Worm (Caenorhabditis elegans): ENCODE data around the gene Y51A2B.2.
A peak's percentile ranks its signal among the peaks of the same experiment; 100 is the strongest.
"Not testable (repeated sequence)": the region's sequence is repeated elsewhere in the genome, so short reads cannot be mapped to it uniquely, and the experiment has no call there.

The Y51A2B.2 gene

DNA sequence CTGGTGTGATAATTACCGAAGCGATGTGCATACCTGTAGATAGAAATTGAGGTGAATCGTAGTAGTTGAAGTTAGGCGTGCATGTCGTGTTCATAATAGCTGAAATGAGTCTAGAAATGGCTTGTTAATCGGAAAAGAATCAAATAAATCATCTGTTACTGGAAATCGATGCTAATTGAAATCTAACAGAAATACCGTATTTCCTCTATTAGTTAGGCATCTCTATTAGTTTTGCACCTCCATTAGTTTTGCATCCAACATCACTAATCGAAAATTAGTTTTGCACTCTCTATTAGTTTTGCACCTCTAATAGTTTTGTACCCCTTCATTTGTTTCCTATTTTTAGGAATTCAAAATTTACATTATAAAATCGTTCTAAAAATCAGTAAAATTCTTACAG is 30.5 kb downstream of the Y51A2B.2 start, which contains the start of gene srh-209:
Gene srh-209 (minus strand): TSS at position 101 of the 400 bp plus-strand sequence.
- TF ChIP-seq Y75B8A.6 (GFP tag; IDR thresholded peaks at IDR 0.05); snpc-4 (tag; optimal IDR thresholded peaks at IDR 0.05); ceh-62 (tag; optimal IDR thresholded peaks at IDR 0.05): not testable (repeated sequence)

DNA sequence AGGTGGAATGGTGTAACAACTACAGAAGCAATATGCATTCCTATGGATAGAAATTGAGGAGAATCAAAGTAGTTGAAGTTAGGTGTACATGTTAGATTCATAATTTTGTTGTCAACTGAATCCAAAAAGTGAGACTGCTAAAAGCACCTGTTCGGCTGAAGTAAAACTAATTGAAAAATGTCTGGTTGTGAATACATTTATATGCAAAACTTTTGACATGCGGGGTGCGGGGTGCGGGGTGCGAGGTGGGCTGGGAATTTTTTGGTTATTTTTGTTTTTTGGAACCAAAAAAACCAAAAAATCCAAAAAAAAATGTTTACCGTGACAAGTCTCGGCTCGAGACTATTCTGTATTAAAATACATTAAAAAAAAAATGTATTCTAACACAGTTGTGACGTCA is 35.8 kb downstream of the Y51A2B.2 start, which contains the start of gene srh-207:
Gene srh-207 (minus strand): TSS at position 101 of the 400 bp plus-strand sequence.
- TF ChIP-seq zfp-2 (tag; optimal IDR thresholded peaks at IDR 0.05), result no peak
- TF ChIP-seq Y48G9A.11 (GFP tag; IDR thresholded peaks at IDR 0.05), result no peak
- no peak for TF ChIP-seq ceh-82 (tag; optimal IDR thresholded peaks at IDR 0.05)
- no peak for TF ChIP-seq daf-19 (GFP tag; conservative IDR thresholded peaks at IDR 0.05)
- no peak for TF ChIP-seq hmg-1.1 (GFP tag; IDR thresholded peaks at IDR 0.05)
- no peak for TF ChIP-seq snpc-1.2 (GFP tag; IDR thresholded peaks at IDR 0.05)
- no peak for TF ChIP-seq php-3 (GFP tag; IDR thresholded peaks at IDR 0.05)
- no peak for TF ChIP-seq unc-62 (GFP tag; optimal IDR thresholded peaks at IDR 0.05 in 1 of 2)
- no peak for TF ChIP-seq unc-62 (tag; optimal IDR thresholded peaks at IDR 0.05)
- TF ChIP-seq ceh-32 (tag; optimal IDR thresholded peaks at IDR 0.05; ENCODE audit: poor library complexity), result no peak
- no peak for TF ChIP-seq D1046.2 (GFP tag; IDR thresholded peaks at IDR 0.05)
- TF ChIP-seq zip-2 (tag; optimal IDR thresholded peaks at IDR 0.05), result no peak
- no peak for TF ChIP-seq T20F7.1 (GFP tag; optimal IDR thresholded peaks at IDR 0.05)
- no peak for TF ChIP-seq tra-1 (GFP tag; IDR thresholded peaks at IDR 0.05)
- no peak for TF ChIP-seq spr-1 (tag; optimal IDR thresholded peaks at IDR 0.05)
- no peak for TF ChIP-seq daf-16 (GFP tag; optimal IDR thresholded peaks at IDR 0.05)
- TF ChIP-seq daf-16 (tag; optimal IDR thresholded peaks at IDR 0.05), result no peak
- TF ChIP-seq lin-13 (GFP tag; optimal IDR thresholded peaks at IDR 0.05), result no peak
- TF ChIP-seq aly-2 (tag; optimal IDR thresholded peaks at IDR 0.05), result no peak
- TF ChIP-seq lin-29 (GFP tag; IDR thresholded peaks at IDR 0.05), result no peak

DNA sequence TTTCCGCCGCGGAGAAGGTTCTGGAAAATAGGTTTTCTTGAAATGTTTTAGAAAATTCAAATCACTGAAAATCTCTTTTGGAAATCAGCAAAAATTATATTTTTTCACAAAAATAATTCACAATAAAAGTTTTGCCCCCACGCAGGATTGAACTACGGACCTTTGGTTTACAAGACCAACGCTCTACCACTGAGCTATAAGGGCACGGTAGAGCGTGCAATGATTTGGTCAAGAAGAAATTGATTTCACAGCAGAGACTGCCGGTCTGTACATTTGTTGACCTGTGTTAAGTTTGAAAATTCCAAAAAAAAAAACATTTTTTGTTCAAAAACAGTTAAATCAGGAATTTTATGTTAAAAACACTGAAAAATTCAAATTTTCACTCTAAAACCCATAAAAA is 38.1 kb downstream of the Y51A2B.2 start:
- TF ChIP-seq Y105C5A.15 (GFP tag; IDR thresholded peaks at IDR 0.05) (peak; percentile 41; the same call in 1 of the 2 replicates), hmg-1.1 (GFP tag; IDR thresholded peaks at IDR 0.05) (no peak), zfp-3 (GFP tag; conservative IDR thresholded peaks at IDR 0.05) (no peak), nhr-111 (GFP tag; optimal IDR thresholded peaks at IDR 0.05) (no peak), cey-2 (tag; optimal IDR thresholded peaks at IDR 0.05; ENCODE audit: borderline replicate concordance, insufficient read depth) (no peak), nhr-102 (tag; optimal IDR thresholded peaks at IDR 0.05) (no peak), ceh-44 (GFP tag; IDR thresholded peaks at IDR 0.05) (no peak), vab-7 (GFP tag; IDR thresholded peaks at IDR 0.05) (peak; percentile 65; the same call in 1 of the 2 replicates), dmd-9 (GFP tag; IDR thresholded peaks at IDR 0.05) (no peak), ceh-20 (GFP tag; IDR thresholded peaks at IDR 0.05) (0 out of 2 replicates have a peak, but pooled peaks have one; percentile 40), tra-1 (GFP tag; IDR thresholded peaks at IDR 0.05) (0 out of 2 replicates have a peak, but pooled peaks have one; percentile 26), hlh-11 (tag; optimal IDR thresholded peaks at IDR 0.05) (peak; percentile 0), saeg-2 (GFP tag; IDR thresholded peaks at IDR 0.05) (no peak), daf-8 (GFP tag; IDR thresholded peaks at IDR 0.05) (no peak), nhr-10 (tag; optimal IDR thresholded peaks at IDR 0.05) (no peak), F26F4.8 (GFP tag; conservative IDR thresholded peaks at IDR 0.05) (peak; percentile 59; the same call in 1 of the 2 replicates), duxl-1 (tag; optimal IDR thresholded peaks at IDR 0.05; ENCODE audit: poor library complexity) (peak; percentile 80), ceh-32 (tag; optimal IDR thresholded peaks at IDR 0.05; ENCODE audit: poor library complexity) (no peak), daf-16 (GFP tag; optimal IDR thresholded peaks at IDR 0.05) (peak in 1 of 2 experiments; percentile 44), daf-16 (tag; optimal IDR thresholded peaks at IDR 0.05) (peak; percentile 54), ama-1 (optimal IDR thresholded peaks at IDR 0.05) (no peak), daf-19 (GFP tag; conservative IDR thresholded peaks at IDR 0.05) (no peak), rbr-2 (tag; optimal IDR thresholded peaks at IDR 0.05) (no peak), lim-7 (GFP tag; IDR thresholded peaks at IDR 0.05) (peak; percentile 79), nhr-11 (tag; optimal IDR thresholded peaks at IDR 0.05) (no peak), egl-43 (GFP tag; IDR thresholded peaks at IDR 0.05) (peak; percentile 73), T26A8.4 (GFP tag; IDR thresholded peaks at IDR 0.05) (no peak), F49E8.2 (tag; optimal IDR thresholded peaks at IDR 0.05; ENCODE audit: borderline replicate concordance) (peak; percentile 10), unc-130 (GFP tag; optimal IDR thresholded peaks at IDR 0.05) (peak; percentile 38), madf-5 (GFP tag; IDR thresholded peaks at IDR 0.05) (peak in 1 of 2 experiments; percentile 57; a peak in 1 of 4 replicates), lin-1 (GFP tag; IDR thresholded peaks at IDR 0.05) (0 out of 2 replicates have a peak, but pooled peaks have one; percentile 50)

Data from whole organism, L4 larva.